Worm (Caenorhabditis elegans): Measurements from ENCODE around the gene rpl-42.

rpl-42 gene

ce11 chrII:11097154-11097887, 4.8 kb downstream of the rpl-42 start, which contains the start of the genes rpl-36.A and nuo-1 (continued):
- no peak for TF ChIP-seq unc-30 (tag; optimal IDR thresholded peaks at IDR 0.05)
- no peak for TF ChIP-seq hlh-17 (GFP tag; optimal IDR thresholded peaks at IDR 0.05; ENCODE audit: borderline replicate concordance)
- TF ChIP-seq ceh-8 (GFP tag; optimal IDR thresholded peaks at IDR 0.05), result no peak
- TF ChIP-seq isw-1 (GFP tag; IDR thresholded peaks at IDR 0.05), result peak; percentile 85
- TF ChIP-seq egl-13 (tag; optimal IDR thresholded peaks at IDR 0.05), result no peak
- peak in 1 of 2 experiments; percentile 79 for TF ChIP-seq mdl-1 (tag; optimal IDR thresholded peaks at IDR 0.05)
- TF ChIP-seq ceh-90 (tag; optimal IDR thresholded peaks at IDR 0.05), result no peak
- TF ChIP-seq elt-3 (tag; optimal IDR thresholded peaks at IDR 0.05), result peak in 3 of 6 experiments; percentile 3 to 83 (median 41)
- no peak for TF ChIP-seq hlh-4 (tag; optimal IDR thresholded peaks at IDR 0.05)
- peak; percentile 73 for TF ChIP-seq fos-1 (tag; optimal IDR thresholded peaks at IDR 0.05)
- TF ChIP-seq efl-1 (optimal IDR thresholded peaks at IDR 0.05), result peak; percentile 88 to 91
- TF ChIP-seq efl-1 (GFP tag; optimal IDR thresholded peaks at IDR 0.05 in 1 of 2), result peak; percentile 82 to 98
- TF ChIP-seq swsn-7 (tag; optimal IDR thresholded peaks at IDR 0.05), result peak; percentile 81
- no peak for TF ChIP-seq aha-1 (tag; optimal IDR thresholded peaks at IDR 0.05)
- TF ChIP-seq hpl-2 (GFP tag; optimal IDR thresholded peaks at IDR 0.05), result peak; percentile 55
- TF ChIP-seq irx-1 (tag; optimal IDR thresholded peaks at IDR 0.05), result peak; percentile 51
- TF ChIP-seq efl-3 (GFP tag; optimal IDR thresholded peaks at IDR 0.05), result no peak
- no peak for TF ChIP-seq Y116A8C.19 (tag; optimal IDR thresholded peaks at IDR 0.05; ENCODE audit: borderline replicate concordance)
- peak; percentile 61 for TF ChIP-seq snpc-4 (tag; optimal IDR thresholded peaks at IDR 0.05)

DNA sequence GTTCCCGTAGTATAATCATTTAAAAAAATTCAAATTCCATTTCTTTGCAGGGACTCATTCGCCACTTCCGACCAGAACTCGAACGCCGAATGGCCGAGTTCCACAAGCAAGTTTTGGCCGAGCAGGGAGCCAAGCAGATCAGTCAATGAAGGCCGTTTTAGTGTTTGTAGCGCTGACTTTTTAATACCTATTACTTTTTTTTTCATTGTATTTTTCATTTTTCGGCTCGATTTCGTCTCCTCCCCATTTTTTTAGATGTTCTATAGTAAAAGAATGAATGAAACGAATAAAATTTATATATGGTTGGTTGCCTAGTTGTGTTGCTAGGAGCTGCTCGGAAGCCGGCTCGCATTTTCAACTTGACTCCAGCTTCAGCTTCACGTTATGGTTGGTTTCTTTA, 7.3 kb downstream of the rpl-42 start, which contains the start of gene C09H10.4:
TSS of gene C09H10.4 (plus strand) at position 301 of the 400 bp plus-strand sequence.
- TF ChIP-seq egl-27 (tag; optimal IDR thresholded peaks at IDR 0.05) (no peak), aha-1 (tag; optimal IDR thresholded peaks at IDR 0.05) (no peak), dsc-1 (tag; optimal IDR thresholded peaks at IDR 0.05) (no peak), dpl-1 (GFP tag; optimal IDR thresholded peaks at IDR 0.05) (no peak), nhr-20 (tag; optimal IDR thresholded peaks at IDR 0.05) (no peak), Y116A8C.19 (tag; optimal IDR thresholded peaks at IDR 0.05; ENCODE audit: borderline replicate concordance) (no peak), C16A3.4 (tag; optimal IDR thresholded peaks at IDR 0.05) (no peak), ceh-90 (tag; optimal IDR thresholded peaks at IDR 0.05) (no peak), lin-35 (GFP tag; optimal IDR thresholded peaks at IDR 0.05) (no peak), nhr-12 (tag; optimal IDR thresholded peaks at IDR 0.05) (no peak), nhr-71 (tag; optimal IDR thresholded peaks at IDR 0.05) (no peak), mef-2 (tag; optimal IDR thresholded peaks at IDR 0.05) (no peak), ama-1 (optimal IDR thresholded peaks at IDR 0.05) (no peak), nhr-11 (tag; optimal IDR thresholded peaks at IDR 0.05) (no peak), nhr-84 (tag; optimal IDR thresholded peaks at IDR 0.05) (no peak)

DNA sequence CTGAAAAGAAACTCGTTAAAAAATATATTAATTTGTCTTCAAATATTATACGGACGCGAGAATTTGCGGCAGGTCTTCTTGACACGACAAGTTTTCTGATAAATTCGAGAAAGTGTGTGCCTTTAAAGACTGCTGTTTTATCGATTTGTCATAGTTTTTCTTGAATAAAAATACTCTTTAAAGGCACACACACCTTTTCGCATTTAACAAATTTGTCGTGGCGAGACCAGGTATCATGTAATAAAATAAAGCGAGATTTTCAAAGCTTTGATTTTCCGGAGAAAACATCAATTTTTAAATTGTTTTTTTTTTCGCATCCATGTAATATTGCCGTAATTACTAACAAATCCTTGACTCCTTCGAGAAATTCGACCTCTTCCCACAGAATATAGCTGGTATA, 8.7 kb downstream of the rpl-42 start:
- TF ChIP-seq nhr-71 (tag; optimal IDR thresholded peaks at IDR 0.05) (no peak), efl-1 (optimal IDR thresholded peaks at IDR 0.05) (no peak), efl-1 (GFP tag; optimal IDR thresholded peaks at IDR 0.05 in 1 of 2) (no peak), grh-1 (GFP tag; IDR thresholded peaks at IDR 0.05) (no peak), nhr-19 (GFP tag; conservative IDR thresholded peaks at IDR 0.05) (no peak), hpl-2 (GFP tag; optimal IDR thresholded peaks at IDR 0.05) (no peak), skn-1 (tag; optimal IDR thresholded peaks at IDR 0.05) (no peak), ceh-63 (GFP tag; optimal IDR thresholded peaks at IDR 0.05) (no peak), F16B12.6 (tag; optimal IDR thresholded peaks at IDR 0.05) (no peak), C34B4.2 (tag; optimal IDR thresholded peaks at IDR 0.05) (no peak), fkh-10 (GFP tag; optimal IDR thresholded peaks at IDR 0.05) (no peak)
